Worm (Caenorhabditis elegans): ENCODE data around the gene F35C8.5.

- TF ChIP-seq flt-1 (GFP tag; IDR thresholded peaks at IDR 0.05) (no peak), cog-1 (tag; optimal IDR thresholded peaks at IDR 0.05) (no peak), klf-2 (GFP tag; conservative IDR thresholded peaks at IDR 0.05) (no peak), ztf-29 (GFP tag; IDR thresholded peaks at IDR 0.05) (no peak), ztf-23 (GFP tag; IDR thresholded peaks at IDR 0.05) (no peak), T22C8.4 (GFP tag; IDR thresholded peaks at IDR 0.05) (no peak), med-1 (GFP tag; optimal IDR thresholded peaks at IDR 0.05; ENCODE audit: insufficient read depth) (no peak)
Measured at ce11 chrX:5355253-5355652, 10.4 kb upstream of the F35C8.5 start.

Measured in whole organism, midembryonic.